Fruit fly (Drosophila melanogaster) whole organism, embryonic: ENCODE measurements around the gene salr.

Experiments used
- Atf-2 ChIP-seq: fragments of 200-800 bp; sonication (Bioruptor generic); optimal IDR thresholded peaks from 2 replicates; lab custom pipeline; 2016; ENCODE audit warnings: missing biosample characterization, missing genetic modification characterization
- CG10209 ChIP-seq: fragments of 200-800 bp; sonication (Bioruptor generic); optimal IDR thresholded peaks from 3 replicates; lab custom pipeline; 2017; ENCODE audit warnings: missing biosample characterization, mild to moderate bottlenecking, missing genetic modification characterization, missing genetic modification reagents
- CG10366 ChIP-seq: fragments of 200-800 bp; sonication (Bioruptor generic); IDR thresholded peaks from 2 replicates; pipeline ENCODE4 v1.3.6; 2022; ENCODE audit warnings: missing biosample characterization, missing genetic modification characterization
- CG12219 ChIP-seq: fragments of 200-800 bp; sonication (Bioruptor generic); optimal IDR thresholded peaks from 3 replicates; lab custom pipeline; 2018; ENCODE audit warnings: missing biosample characterization, mild to moderate bottlenecking, missing genetic modification characterization
- CG15269 ChIP-seq: fragments of 200-800 bp; sonication (Bioruptor generic); optimal IDR thresholded peaks from 2 replicates; lab custom pipeline; 2018; ENCODE audit warnings: missing biosample characterization, mild to moderate bottlenecking, missing genetic modification characterization, moderate library complexity
- CG17568 ChIP-seq: fragments of 200-800 bp; sonication (Bioruptor generic); optimal IDR thresholded peaks from 2 replicates; lab custom pipeline; 2018; ENCODE audit warnings: missing biosample characterization, mild to moderate bottlenecking, missing genetic modification characterization, moderate library complexity
- CG18764 ChIP-seq: fragments of 200-800 bp; sonication (Bioruptor generic); optimal IDR thresholded peaks from 3 replicates; lab custom pipeline; 2016; ENCODE audit warnings: missing biosample characterization, missing genetic modification characterization
- CG32767 ChIP-seq: fragments of 200-800 bp; sonication (Bioruptor generic); IDR thresholded peaks from 2 replicates; pipeline ENCODE4 v1.3.6; 2022; ENCODE audit warnings: missing biosample characterization, missing genetic modification characterization
- CG42726 ChIP-seq: fragments of 200-800 bp; sonication (Bioruptor generic); IDR thresholded peaks from 2 replicates; pipeline ENCODE4 v1.3.6; 2022; ENCODE audit warnings: missing biosample characterization, missing genetic modification characterization; ENCODE audit not compliant: partially characterized antibody
- CG4404 ChIP-seq: fragments of 200-800 bp; sonication (Bioruptor generic); IDR thresholded peaks from 2 replicates; pipeline ENCODE4 v1.3.6; 2022; ENCODE audit warnings: missing biosample characterization, missing genetic modification characterization
- CG4820 ChIP-seq: fragments of 200-800 bp; sonication (Bioruptor generic); optimal IDR thresholded peaks from 3 replicates; lab custom pipeline; 2016; ENCODE audit warnings: missing biosample characterization, missing genetic modification characterization
- CG7839 ChIP-seq: fragments of 200-800 bp; sonication (Bioruptor generic); optimal IDR thresholded peaks from 3 replicates; lab custom pipeline; 2018; ENCODE audit warnings: missing biosample characterization, mild to moderate bottlenecking, missing genetic modification characterization, moderate library complexity
- CG7963 ChIP-seq: fragments of 200-800 bp; sonication (Bioruptor generic); IDR thresholded peaks from 3 replicates; pipeline ENCODE4 v1.3.6; 2022; ENCODE audit warnings: missing biosample characterization, missing genetic modification characterization; ENCODE audit not compliant: partially characterized antibody
- CG9215 ChIP-seq: fragments of 200-800 bp; sonication (Bioruptor generic); IDR thresholded peaks from 2 replicates; pipeline ENCODE4 v1.3.6; 2022; ENCODE audit warnings: missing biosample characterization, missing genetic modification characterization
- Dek ChIP-seq: fragments of 200-800 bp; sonication (Bioruptor generic); optimal IDR thresholded peaks from 3 replicates; lab custom pipeline; 2019; ENCODE audit warnings: missing biosample characterization, mild to moderate bottlenecking, missing genetic modification characterization, moderate library complexity
- Dfd ChIP-seq, 2 experiments: fragments of >200 bp; optimal IDR thresholded peaks; 2 replicates each; lab custom pipeline; 2017; ENCODE audit warnings: missing biosample characterization in 2 of 2, missing genetic modification characterization in 2 of 2
- Dref ChIP-seq: fragments of 200-800 bp; sonication (Bioruptor generic); IDR thresholded peaks from 2 replicates; pipeline ENCODE4 v1.3.6; 2022; ENCODE audit warnings: missing biosample characterization, missing genetic modification characterization
- Drgx ChIP-seq: fragments of 200-800 bp; sonication (Bioruptor generic); IDR thresholded peaks from 2 replicates; pipeline ENCODE4 v1.3.6; 2022; ENCODE audit warnings: missing biosample characterization, missing genetic modification characterization
- Eip74EF ChIP-seq, 2 experiments: fragments of 200-800 bp in 1 of 2; fragments of >200 bp in 1 of 2; sonication (Bioruptor generic) in 1 of 2; optimal IDR thresholded peaks; 2 replicates each; lab custom pipeline; 2017 to 2019; ENCODE audit warnings: missing biosample characterization in 2 of 2, missing genetic modification characterization in 2 of 2, mild to moderate bottlenecking in 1 of 2, moderate library complexity in 1 of 2
- Fer3 ChIP-seq: fragments of 200-800 bp; sonication (Bioruptor generic); optimal IDR thresholded peaks from 2 replicates; lab custom pipeline; 2018; ENCODE audit warnings: missing biosample characterization, mild to moderate bottlenecking, missing genetic modification characterization, moderate library complexity
- HLH3B ChIP-seq: fragments of 200-800 bp; sonication (Bioruptor generic); IDR thresholded peaks from 2 replicates; pipeline ENCODE4 v1.3.6; 2022; ENCODE audit warnings: missing biosample characterization, missing genetic modification characterization
- Hand ChIP-seq: fragments of 200-800 bp; sonication (Bioruptor generic); optimal IDR thresholded peaks from 2 replicates; lab custom pipeline; 2017; ENCODE audit warnings: mild to moderate bottlenecking, missing biosample characterization, missing genetic modification reagents, missing genetic modification characterization
- MESR4 ChIP-seq: fragments of 200-800 bp; sonication (Bioruptor generic); optimal IDR thresholded peaks from 2 replicates; lab custom pipeline; 2018; ENCODE audit warnings: missing biosample characterization, mild to moderate bottlenecking, missing genetic modification characterization, moderate library complexity
- Pdp1 ChIP-seq, 2 experiments: fragments of 200-800 bp; sonication (Bioruptor generic); optimal IDR thresholded peaks; 3 replicates each; lab custom pipeline; 2016; ENCODE audit warnings: missing biosample characterization in 2 of 2, missing genetic modification characterization in 2 of 2, mild to moderate bottlenecking in 1 of 2, moderate library complexity in 1 of 2
- Ptx1 ChIP-seq: fragments of 200-800 bp; sonication (Bioruptor generic); IDR thresholded peaks from 2 replicates; pipeline ENCODE4 v1.3.6; 2022; ENCODE audit warnings: missing biosample characterization, missing genetic modification characterization
- Six4 ChIP-seq: fragments of 200-800 bp; sonication (Bioruptor generic); optimal IDR thresholded peaks from 2 replicates; lab custom pipeline; 2016; ENCODE audit warnings: missing biosample characterization, missing genetic modification characterization
- Sox100B ChIP-seq: fragments of 200-800 bp; sonication (Bioruptor generic); optimal IDR thresholded peaks from 3 replicates; lab custom pipeline; 2018; ENCODE audit warnings: missing biosample characterization, mild to moderate bottlenecking, missing genetic modification characterization
- Sox102F ChIP-seq: fragments of 200-800 bp; sonication (Bioruptor generic); optimal IDR thresholded peaks from 2 replicates; lab custom pipeline; 2018; ENCODE audit warnings: missing biosample characterization, mild to moderate bottlenecking, missing genetic modification characterization, moderate library complexity
- Spps ChIP-seq: fragments of 200-800 bp; sonication (Bioruptor generic); optimal IDR thresholded peaks from 2 replicates; lab custom pipeline; 2018; ENCODE audit warnings: missing biosample characterization, mild to moderate bottlenecking, missing genetic modification characterization
- Sry-δ ChIP-seq: fragments of 200-800 bp; sonication (Bioruptor generic); optimal IDR thresholded peaks from 2 replicates; lab custom pipeline; 2016; ENCODE audit warnings: missing biosample characterization, missing genetic modification characterization
- TFAM ChIP-seq: fragments of 200-800 bp; sonication (Bioruptor generic); optimal IDR thresholded peaks from 2 replicates; lab custom pipeline; 2017; ENCODE audit warnings: missing biosample characterization, missing genetic modification characterization, inconsistent platforms
- bbx ChIP-seq: fragments of 200-800 bp; sonication (Bioruptor generic); IDR thresholded peaks from 2 replicates; pipeline ENCODE4 v1.3.6; 2022; ENCODE audit warnings: missing biosample characterization, missing genetic modification characterization; ENCODE audit not compliant: partially characterized antibody
- bsh ChIP-seq, 2 experiments: fragments of 200-800 bp; sonication (Bioruptor generic); optimal IDR thresholded peaks; 2 replicates each; lab custom pipeline; 2017 to 2018; ENCODE audit warnings: mild to moderate bottlenecking in 2 of 2, missing biosample characterization in 2 of 2, missing genetic modification characterization in 2 of 2, moderate library complexity in 1 of 2
- chinmo ChIP-seq: fragments of 200-800 bp; sonication (Bioruptor generic); IDR thresholded peaks from 4 replicates; pipeline ENCODE4 v1.3.6; 2022; ENCODE audit warnings: missing biosample characterization, missing genetic modification characterization; ENCODE audit not compliant: partially characterized antibody
- fd102C ChIP-seq: fragments of 200-800 bp; sonication (Bioruptor generic); optimal IDR thresholded peaks from 2 replicates; lab custom pipeline; 2018; ENCODE audit warnings: missing biosample characterization, mild to moderate bottlenecking, missing genetic modification characterization, moderate library complexity
- hbn ChIP-seq: fragments of 200-800 bp; sonication (Bioruptor generic); IDR thresholded peaks from 2 replicates; pipeline ENCODE4 v1.3.6; 2022; ENCODE audit warnings: missing biosample characterization, missing genetic modification characterization; ENCODE audit not compliant: partially characterized antibody
- her ChIP-seq: fragments of 200-800 bp; sonication (Bioruptor generic); optimal IDR thresholded peaks from 2 replicates; lab custom pipeline; 2016; ENCODE audit warnings: missing biosample characterization, missing genetic modification characterization
- jigr1 ChIP-seq: fragments of 200-800 bp; sonication (Bioruptor generic); IDR thresholded peaks from 3 replicates; pipeline ENCODE4 v1.3.6; 2022; ENCODE audit warnings: missing biosample characterization, missing genetic modification characterization
- jing ChIP-seq: fragments of 200-800 bp; sonication (Bioruptor generic); optimal IDR thresholded peaks from 2 replicates; lab custom pipeline; 2018; ENCODE audit warnings: missing biosample characterization, mild to moderate bottlenecking, missing genetic modification characterization
- klu ChIP-seq: fragments of 200-800 bp; sonication (Bioruptor generic); IDR thresholded peaks from 2 replicates; pipeline ENCODE4 v1.3.6; 2022; ENCODE audit warnings: missing biosample characterization, missing genetic modification characterization
- lov ChIP-seq, 2 experiments: fragments of 200-800 bp in 1 of 2; fragments of >200 bp in 1 of 2; sonication (Bioruptor generic) in 1 of 2; IDR thresholded peaks in 1 of 2; optimal IDR thresholded peaks in 1 of 2; 2 replicates in 1 of 2; 3 replicates in 1 of 2; pipeline versions ENCODE4 v1.3.6 to Lab custom; 2017 to 2022; ENCODE audit warnings: missing biosample characterization in 1 of 2, missing genetic modification characterization in 1 of 2
- mam ChIP-seq: fragments of 200-800 bp; sonication (Bioruptor generic); optimal IDR thresholded peaks from 3 replicates; lab custom pipeline; 2016; ENCODE audit warnings: missing biosample characterization, missing genetic modification characterization
- pho ChIP-seq: fragments of 200-800 bp; sonication (Bioruptor generic); optimal IDR thresholded peaks from 2 replicates; lab custom pipeline; 2016; ENCODE audit warnings: missing biosample characterization, missing genetic modification characterization
- seq ChIP-seq: fragments of 200-800 bp; sonication (Bioruptor generic); IDR thresholded peaks from 2 replicates; pipeline ENCODE4 v1.3.6; 2022; ENCODE audit warnings: missing biosample characterization, missing genetic modification characterization
- sim ChIP-seq: fragments of 200-800 bp; sonication (Bioruptor generic); IDR thresholded peaks from 2 replicates; pipeline ENCODE4 v1.3.6; 2022; ENCODE audit warnings: missing biosample characterization, missing genetic modification characterization
- tx ChIP-seq: fragments of 200-800 bp; sonication (Bioruptor generic); optimal IDR thresholded peaks from 2 replicates; lab custom pipeline; 2016; ENCODE audit warnings: missing biosample characterization, missing genetic modification characterization
- unpg ChIP-seq: fragments of 200-800 bp; sonication (Bioruptor generic); optimal IDR thresholded peaks from 3 replicates; lab custom pipeline; 2018; ENCODE audit warnings: missing biosample characterization, mild to moderate bottlenecking, missing genetic modification characterization, moderate library complexity
- vfl ChIP-seq: fragments of 200-800 bp; sonication (Bioruptor generic); optimal IDR thresholded peaks from 2 replicates; lab custom pipeline; 2016; ENCODE audit warnings: missing biosample characterization, missing genetic modification characterization
- zf30C ChIP-seq: fragments of 200-800 bp; sonication (Bioruptor generic); optimal IDR thresholded peaks from 3 replicates; lab custom pipeline; 2018; ENCODE audit warnings: missing biosample characterization, mild to moderate bottlenecking, missing genetic modification characterization

salr gene

DNA sequence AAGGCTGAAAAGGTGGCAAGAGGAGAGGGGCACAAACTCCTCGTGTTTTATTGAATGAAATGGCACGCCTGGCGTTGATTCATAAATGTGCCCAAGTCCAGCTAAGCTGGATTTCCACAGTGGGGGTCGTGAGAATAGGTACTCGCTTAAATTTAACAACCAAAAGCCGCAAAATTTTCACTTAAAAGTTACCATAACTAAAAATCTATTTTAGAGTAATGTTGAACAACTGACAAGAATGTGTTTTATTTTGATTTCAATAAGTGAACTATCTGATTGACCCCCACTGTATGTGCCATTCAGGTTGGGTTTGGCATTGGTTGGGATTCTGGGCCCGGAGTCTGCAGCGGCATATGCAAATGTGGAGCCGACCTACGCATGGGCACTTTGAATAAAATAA, 34.8 kb upstream of the salr start (continued):
- TF ChIP-seq jigr1 (GFP tag; lab: Robert Waterston, UW) (no peak), Sry-δ (no peak), Dfd (GFP tag; optimal IDR thresholded peaks at IDR 0.05; lab: Kevin White, UChicago) (no peak), tx (no peak), Dek (tag; lab: Kevin White, UChicago) (no peak), klu (GFP tag; lab: Robert Waterston, UW) (no peak), CG4404 (GFP tag; lab: Robert Waterston, UW) (peak; percentile 38; the same call in 1 of the 2 replicates), mam (peak; percentile 26), jing (GFP tag; lab: Kevin White, UChicago) (peak; percentile 32), Fer3 (tag; lab: Kevin White, UChicago) (peak; percentile 20), Hand (GFP tag; lab: Kevin White, UChicago) (no peak), CG7963 (no peak), seq (peak; percentile 56), CG10209 (peak; percentile 63), pho (GFP tag; lab: Kevin White, UChicago) (no peak), CG12219 (peak; percentile 69), her (peak; percentile 2), lov (optimal IDR thresholded peaks at IDR 0.05; lab: Kevin White, UChicago) (no peak), lov (GFP tag; IDR thresholded peaks at IDR 0.05; lab: Robert Waterston, UW) (no peak), CG17568 (GFP tag; lab: Kevin White, UChicago) (peak; percentile 14), CG32767 (GFP tag; lab: Robert Waterston, UW) (no peak), CG42726 (GFP tag; lab: Robert Waterston, UW) (no peak), chinmo (no peak), TFAM (GFP tag; lab: Kevin White, UChicago) (no peak), bsh (GFP tag; optimal IDR thresholded peaks at IDR 0.05; lab: Kevin White, UChicago) (peak; percentile 79 to 94), zf30C (GFP tag; lab: Kevin White, UChicago) (no peak), unpg (GFP tag; lab: Kevin White, UChicago) (peak; percentile 77), CG4820 (GFP tag; lab: Kevin White, UChicago) (peak; percentile 63), Atf-2 (GFP tag; lab: Kevin White, UChicago) (peak; percentile 19), CG9215 (GFP tag; lab: Robert Waterston, UW) (peak; percentile 27; the same call in 1 of the 2 replicates), Ptx1 (GFP tag; lab: Robert Waterston, UW) (peak; percentile 72), CG15269 (tag; lab: Kevin White, UChicago) (peak; percentile 58), CG18764 (peak; percentile 27), Sox102F (peak; percentile 77), Sox100B (GFP tag; lab: Kevin White, UChicago) (peak; percentile 13), fd102C (peak; percentile 17), vfl (GFP tag; lab: Kevin White, UChicago) (no peak), Eip74EF (GFP tag; optimal IDR thresholded peaks at IDR 0.05; lab: Kevin White, UChicago) (peak in 1 of 2 experiments; percentile 41), bbx (GFP tag; lab: Robert Waterston, UW) (no peak), Six4 (GFP tag; lab: Kevin White, UChicago) (peak; percentile 23), CG7839 (peak; percentile 71), Dref (GFP tag; lab: Robert Waterston, UW) (no peak), HLH3B (GFP tag; lab: Robert Waterston, UW) (peak; percentile 69), MESR4 (GFP tag; lab: Kevin White, UChicago) (no peak), Drgx (GFP tag; lab: Robert Waterston, UW) (peak; percentile 95), hbn (GFP tag; lab: Robert Waterston, UW) (no peak), Pdp1 (GFP tag; optimal IDR thresholded peaks at IDR 0.05; lab: Kevin White, UChicago) (peak; percentile 41 to 58), Spps (peak; percentile 11), sim (GFP tag; lab: Robert Waterston, UW) (peak; percentile 54), CG10366 (GFP tag; lab: Robert Waterston, UW) (peak; percentile 67)
